Worm (Caenorhabditis elegans): ENCODE data around the gene lin-46.

lin-46 gene

DNA sequence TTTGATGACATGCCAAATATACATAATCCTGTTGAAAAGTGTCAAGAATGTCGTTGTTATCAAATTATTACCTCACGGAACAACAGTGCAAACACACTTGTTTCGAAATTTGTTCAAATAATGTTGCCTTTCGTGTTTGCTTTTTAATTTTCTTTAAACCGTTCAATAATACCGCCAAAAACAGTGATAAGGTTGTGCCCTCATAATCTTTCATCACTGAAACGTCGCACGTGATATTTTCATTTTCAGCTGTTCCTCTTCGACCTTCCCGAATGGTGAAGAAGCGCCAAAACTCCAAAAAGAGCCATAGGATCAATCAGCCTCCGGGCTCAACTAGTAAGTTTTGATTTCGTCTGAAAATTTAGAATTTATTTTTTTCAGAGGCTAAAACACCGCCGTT is 33.4 kb downstream of the lin-46 start, which contains the start of gene inft-2:
Gene inft-2, plus strand, starts transcription at position 248 of the 400 bp plus-strand sequence.
- TF ChIP-seq dsc-1 (tag; optimal IDR thresholded peaks at IDR 0.05) (no peak), elt-2 (tag; optimal IDR thresholded peaks at IDR 0.05) (peak; percentile 25), efl-1 (optimal IDR thresholded peaks at IDR 0.05) (no peak), efl-1 (GFP tag; optimal IDR thresholded peaks at IDR 0.05 in 1 of 2) (peak in 1 of 2 experiments; percentile 52)

DNA sequence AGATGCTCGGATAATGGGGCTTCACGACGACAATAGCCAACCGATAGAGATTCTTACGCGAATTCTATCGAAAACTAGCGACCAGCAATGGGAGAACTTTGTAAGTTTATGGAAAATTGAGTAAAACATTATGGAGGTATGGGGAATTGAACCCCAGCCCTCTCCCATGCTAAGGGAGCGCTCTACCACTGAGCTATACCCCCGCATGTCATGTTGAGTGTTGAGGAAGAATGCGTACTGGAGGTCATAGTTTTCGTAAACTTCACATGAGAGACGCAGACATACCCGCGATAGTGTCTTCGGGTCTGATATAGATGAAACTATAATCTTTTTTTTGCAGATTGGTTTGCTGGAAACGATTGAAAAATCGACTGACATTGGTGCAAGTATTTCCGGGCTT is 34.7 kb downstream of the lin-46 start:
- TF ChIP-seq ceh-90 (tag; optimal IDR thresholded peaks at IDR 0.05) (no peak), unc-130 (tag; optimal IDR thresholded peaks at IDR 0.05) (peak; percentile 59), ztf-11 (tag; optimal IDR thresholded peaks at IDR 0.05) (peak in 1 of 2 experiments; percentile 5), efl-3 (GFP tag; optimal IDR thresholded peaks at IDR 0.05) (no peak), unc-98 (GFP tag; IDR thresholded peaks at IDR 0.05) (no peak), tlp-1 (tag; optimal IDR thresholded peaks at IDR 0.05) (no peak), ama-1 (optimal IDR thresholded peaks at IDR 0.05) (no peak), dpl-1 (GFP tag; optimal IDR thresholded peaks at IDR 0.05) (peak in 2 of 3 experiments; percentile 47 to 67), lir-3 (tag; optimal IDR thresholded peaks at IDR 0.05; ENCODE audit: poor library complexity) (peak; percentile 34), unc-62 (GFP tag; optimal IDR thresholded peaks at IDR 0.05) (no peak), nhr-71 (tag; optimal IDR thresholded peaks at IDR 0.05) (peak; percentile 74), dsc-1 (tag; optimal IDR thresholded peaks at IDR 0.05) (peak; percentile 32), mef-2 (tag; optimal IDR thresholded peaks at IDR 0.05) (no peak), ceh-88 (GFP tag; IDR thresholded peaks at IDR 0.05) (no peak; the same call in 1 of the 2 replicates), nhr-28 (tag; optimal IDR thresholded peaks at IDR 0.05) (no peak), hlh-17 (GFP tag; optimal IDR thresholded peaks at IDR 0.05; ENCODE audit: borderline replicate concordance) (no peak), efl-1 (optimal IDR thresholded peaks at IDR 0.05) (peak; percentile 50 to 56), efl-1 (GFP tag; optimal IDR thresholded peaks at IDR 0.05 in 1 of 2) (peak; percentile 28 to 94), nhr-76 (tag; optimal IDR thresholded peaks at IDR 0.05) (no peak), unc-30 (tag; optimal IDR thresholded peaks at IDR 0.05) (no peak), lin-15B (tag; optimal IDR thresholded peaks at IDR 0.05) (no peak), sptf-1 (tag; optimal IDR thresholded peaks at IDR 0.05) (no peak), C04F5.9 (tag; optimal IDR thresholded peaks at IDR 0.05) (no peak), sup-37 (GFP tag; optimal IDR thresholded peaks at IDR 0.05) (no peak), isw-1 (GFP tag; IDR thresholded peaks at IDR 0.05) (no peak), snpc-4 (tag; optimal IDR thresholded peaks at IDR 0.05) (peak; percentile 58), pax-3 (tag; optimal IDR thresholded peaks at IDR 0.05) (peak; percentile 71), ceh-8 (GFP tag; optimal IDR thresholded peaks at IDR 0.05) (no peak), xbp-1 (tag; optimal IDR thresholded peaks at IDR 0.05) (peak; percentile 38), hlh-4 (tag; optimal IDR thresholded peaks at IDR 0.05) (no peak), nhr-19 (GFP tag; conservative IDR thresholded peaks at IDR 0.05) (peak; percentile 76), lin-13 (GFP tag; optimal IDR thresholded peaks at IDR 0.05) (peak; percentile 43), zag-1 (tag; optimal IDR thresholded peaks at IDR 0.05) (no peak), Y116A8C.19 (tag; optimal IDR thresholded peaks at IDR 0.05; ENCODE audit: borderline replicate concordance) (no peak), nhr-84 (tag; optimal IDR thresholded peaks at IDR 0.05) (no peak), fkh-10 (GFP tag; optimal IDR thresholded peaks at IDR 0.05) (peak; percentile 14), jun-1 (tag; optimal IDR thresholded peaks at IDR 0.05) (peak; percentile 41), ets-5 (GFP tag; IDR thresholded peaks at IDR 0.05) (no peak), irx-1 (tag; optimal IDR thresholded peaks at IDR 0.05) (peak; percentile 50), nhr-237 (tag; optimal IDR thresholded peaks at IDR 0.05) (no peak), hpl-2 (GFP tag; optimal IDR thresholded peaks at IDR 0.05) (no peak), blmp-1 (tag; optimal IDR thresholded peaks at IDR 0.05) (peak; percentile 18), ztf-4 (tag; optimal IDR thresholded peaks at IDR 0.05) (no peak), nhr-11 (tag; optimal IDR thresholded peaks at IDR 0.05) (no peak), lin-35 (GFP tag; optimal IDR thresholded peaks at IDR 0.05) (peak; percentile 52 to 82), mep-1 (tag; optimal IDR thresholded peaks at IDR 0.05) (peak; percentile 67), egl-27 (tag; optimal IDR thresholded peaks at IDR 0.05) (peak in 1 of 2 experiments; percentile 42), ceh-63 (GFP tag; optimal IDR thresholded peaks at IDR 0.05) (no peak), elt-2 (tag; optimal IDR thresholded peaks at IDR 0.05) (peak; percentile 28), fkh-8 (tag; optimal IDR thresholded peaks at IDR 0.05) (peak; percentile 62), swsn-7 (tag; optimal IDR thresholded peaks at IDR 0.05) (peak; percentile 58)
